Fruit fly (Drosophila melanogaster) Kc167 (cell line): ENCODE results near the gene CG4374.

Experiments used
- Myc ChIP-seq: fragments of >200 bp; optimal IDR thresholded peaks from 2 replicates; lab custom pipeline; 2017; ENCODE audit warnings: missing external identifiers
- Sin3A ChIP-seq: fragments of >200 bp; optimal IDR thresholded peaks from 2 replicates; lab custom pipeline; 2018; ENCODE audit warnings: missing external identifiers
- h ChIP-seq: fragments of >200 bp; optimal IDR thresholded peaks from 3 replicates; lab custom pipeline; 2018; ENCODE audit warnings: missing external identifiers
- insv ChIP-seq: fragments of >200 bp; optimal IDR thresholded peaks from 3 replicates; lab custom pipeline; 2018; ENCODE audit warnings: missing external identifiers
- psq ChIP-seq: fragments of >200 bp; optimal IDR thresholded peaks from 2 replicates; lab custom pipeline; 2017; ENCODE audit warnings: missing external identifiers
- ttk ChIP-seq: sonication (Bioruptor generic); optimal IDR thresholded peaks from 2 replicates; lab custom pipeline; 2017; ENCODE audit warnings: missing external identifiers

Gene CG4374

dm6 chr3R:23368235-23368634 lies 103.8 kb downstream of the CG4374 start:
- no peak for TF ChIP-seq h (lab: Kevin White, UChicago)
- TF ChIP-seq insv: no peak
- no peak for TF ChIP-seq Sin3A (lab: Kevin White, UChicago)
- no peak for TF ChIP-seq psq (lab: Kevin White, UChicago)
- TF ChIP-seq Myc: no peak
- no peak for TF ChIP-seq ttk (lab: Kevin White, UChicago)

dm6 chr3R:23367540-23367939 lies 104.5 kb downstream of the CG4374 start:
- TF ChIP-seq Sin3A (lab: Kevin White, UChicago) (no peak), h (lab: Kevin White, UChicago) (no peak), Myc (no peak), ttk (lab: Kevin White, UChicago) (no peak), psq (lab: Kevin White, UChicago) (no peak), insv (no peak)

- no peak for TF ChIP-seq insv
- TF ChIP-seq h (lab: Kevin White, UChicago): no peak
- no peak for TF ChIP-seq ttk (lab: Kevin White, UChicago)
- no peak for TF ChIP-seq psq (lab: Kevin White, UChicago)
- TF ChIP-seq Sin3A (lab: Kevin White, UChicago): no peak
- no peak for TF ChIP-seq Myc
These were observed 107.0 kb downstream of the CG4374 start for dm6 chr3R:23365028-23365427.

- TF ChIP-seq h (lab: Kevin White, UChicago) (no peak), Myc (no peak), insv (no peak), psq (lab: Kevin White, UChicago) (no peak), Sin3A (lab: Kevin White, UChicago) (no peak), ttk (lab: Kevin White, UChicago) (no peak)
These were observed 108.5 kb downstream of the CG4374 start, which contains the start of gene CG4408 for dm6 chr3R:23363515-23364124. Gene CG4408, minus strand, starts transcription at chr3R:23363574.

dm6 chr3R:23360356-23360755 lies 111.7 kb downstream of the CG4374 start:
- TF ChIP-seq Sin3A (lab: Kevin White, UChicago) (no peak), Myc (no peak)

- TF ChIP-seq Sin3A (lab: Kevin White, UChicago): no peak
- no peak for TF ChIP-seq Myc
- TF ChIP-seq insv: no peak
- TF ChIP-seq h (lab: Kevin White, UChicago): no peak
- no peak for TF ChIP-seq ttk (lab: Kevin White, UChicago)
- no peak for TF ChIP-seq psq (lab: Kevin White, UChicago)
These were observed 112.7 kb downstream of the CG4374 start for dm6 chr3R:23359420-23359819.
